Worm (Caenorhabditis elegans): Measurements from ENCODE around the gene F23H12.3.

ce11 chrV:12365104-12365503, 20.2 kb downstream of the F23H12.3 start, which contains the start of gene fipr-2:
- no peak for TF ChIP-seq ama-1 (optimal IDR thresholded peaks at IDR 0.05)
- TF ChIP-seq F13C5.2 (tag; optimal IDR thresholded peaks at IDR 0.05): no peak
- no peak for TF ChIP-seq ets-7 (tag; optimal IDR thresholded peaks at IDR 0.05)
- no peak for TF ChIP-seq scrt-1 (GFP tag; IDR thresholded peaks at IDR 0.05)
- no peak for TF ChIP-seq ceh-13 (GFP tag; optimal IDR thresholded peaks at IDR 0.05)
- TF ChIP-seq hmg-4 (GFP tag; optimal IDR thresholded peaks at IDR 0.05): no peak
- TF ChIP-seq hmbx-1 (tag; optimal IDR thresholded peaks at IDR 0.05): no peak
- TF ChIP-seq aly-1 (tag; optimal IDR thresholded peaks at IDR 0.05): no peak
- no peak for TF ChIP-seq tra-4 (tag; optimal IDR thresholded peaks at IDR 0.05)
- no peak for TF ChIP-seq flt-1 (GFP tag; IDR thresholded peaks at IDR 0.05)
- TF ChIP-seq B0310.2 (tag; optimal IDR thresholded peaks at IDR 0.05): no peak
- TF ChIP-seq tbx-11 (GFP tag; IDR thresholded peaks at IDR 0.05): no peak
- TF ChIP-seq pes-1 (GFP tag; IDR thresholded peaks at IDR 0.05): no peak
